Worm (Caenorhabditis elegans): ENCODE results near the gene C03E10.1.
A peak's percentile ranks its signal among the peaks of the same experiment; 100 is the strongest.

C03E10.1 gene

DNA sequence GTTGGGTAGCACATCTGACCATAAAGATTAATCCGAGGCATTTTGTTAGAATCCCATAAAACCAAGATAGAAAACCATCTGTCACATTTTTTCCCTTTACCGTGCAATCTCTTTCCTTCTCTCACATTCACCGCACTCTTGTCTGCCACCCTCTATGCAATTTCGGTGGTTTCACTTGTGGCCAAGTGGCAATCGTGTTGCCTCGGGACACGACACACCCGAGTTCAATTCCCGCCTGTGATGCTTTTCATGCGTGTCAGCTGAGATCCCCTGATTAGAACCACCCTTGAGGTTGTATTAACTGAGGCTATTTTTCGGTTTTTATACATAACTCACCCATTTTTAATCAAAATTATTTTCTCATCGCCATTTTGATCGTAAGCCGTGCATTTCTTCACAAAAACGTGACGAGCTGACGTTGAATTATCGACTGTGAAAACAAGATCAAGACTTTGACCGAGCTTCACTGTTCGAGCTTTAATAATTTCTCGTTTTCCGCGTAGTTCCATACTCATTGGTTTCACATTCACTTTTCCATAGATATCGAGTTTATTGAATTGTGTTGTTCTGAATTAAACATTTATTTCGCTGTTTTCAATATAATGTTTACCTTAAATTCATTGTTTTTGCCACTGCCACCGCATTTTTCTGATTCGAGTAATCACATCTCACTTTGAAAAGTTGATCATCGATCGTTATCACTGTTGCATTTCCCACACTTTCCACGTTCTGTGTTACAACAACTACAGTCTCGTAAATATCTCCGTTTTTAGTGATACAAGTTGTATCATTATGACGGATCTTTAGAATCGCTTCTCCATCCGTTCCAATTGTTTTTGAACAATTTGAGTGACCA lies 23.3 kb downstream of the C03E10.1 start (continued):
- TF ChIP-seq hsf-1 (GFP tag; IDR thresholded peaks at IDR 0.05) = peak; percentile 78
- peak; percentile 88 for TF ChIP-seq attf-6 (GFP tag; IDR thresholded peaks at IDR 0.05)
- TF ChIP-seq akir-1 (GFP tag; optimal IDR thresholded peaks at IDR 0.05) = peak; percentile 86
- TF ChIP-seq F52B5.7 (tag; optimal IDR thresholded peaks at IDR 0.05) = peak; percentile 100
- peak; percentile 99 for TF ChIP-seq F57A8.1 (GFP tag; optimal IDR thresholded peaks at IDR 0.05)
- TF ChIP-seq let-607 (tag; optimal IDR thresholded peaks at IDR 0.05) = peak; percentile 88 to 90
- TF ChIP-seq ets-4 (GFP tag; optimal IDR thresholded peaks at IDR 0.05) = peak; percentile 99
- TF ChIP-seq C17E4.6 (GFP tag; IDR thresholded peaks at IDR 0.05) = peak; percentile 94
- peak; percentile 53 for TF ChIP-seq efl-1 (GFP tag; optimal IDR thresholded peaks at IDR 0.05)
- peak; percentile 98 for TF ChIP-seq athp-1 (tag; optimal IDR thresholded peaks at IDR 0.05)
- TF ChIP-seq ama-1 (optimal IDR thresholded peaks at IDR 0.05) = no peak
- TF ChIP-seq ama-1 (GFP tag; optimal IDR thresholded peaks at IDR 0.05) = peak; percentile 95 to 96
- TF ChIP-seq lag-1 (GFP tag; IDR thresholded peaks at IDR 0.05) = 0 out of 2 replicates have a peak, but pooled peaks have one; percentile 71
- peak; percentile 98 for TF ChIP-seq mxl-1 (tag; optimal IDR thresholded peaks at IDR 0.05)
- TF ChIP-seq Y53F4B.3 (GFP tag; IDR thresholded peaks at IDR 0.05) = peak; percentile 84
- TF ChIP-seq hrde-1 (tag; optimal IDR thresholded peaks at IDR 0.05; ENCODE audit: borderline replicate concordance) = peak; percentile 94
- TF ChIP-seq bed-1 (GFP tag; IDR thresholded peaks at IDR 0.05) = peak; percentile 98
- TF ChIP-seq nhr-27 (tag; optimal IDR thresholded peaks at IDR 0.05) = peak; percentile 99
- peak; percentile 92 for TF ChIP-seq B0035.1 (tag; optimal IDR thresholded peaks at IDR 0.05)
- TF ChIP-seq F55B11.4 (tag; optimal IDR thresholded peaks at IDR 0.05; ENCODE audit: borderline replicate concordance, insufficient read depth) = peak; percentile 25
- TF ChIP-seq cebp-2 (GFP tag; IDR thresholded peaks at IDR 0.05) = peak; percentile 99
- TF ChIP-seq ceh-79 (tag; optimal IDR thresholded peaks at IDR 0.05) = peak; percentile 99
- TF ChIP-seq tlf-1 (GFP tag; optimal IDR thresholded peaks at IDR 0.05) = peak; percentile 93
- peak; percentile 95 for TF ChIP-seq ekl-4 (GFP tag; IDR thresholded peaks at IDR 0.05)
- TF ChIP-seq C06A6.2 (GFP tag; conservative IDR thresholded peaks at IDR 0.05) = peak; percentile 82
- peak; percentile 98 for TF ChIP-seq dox-1 (GFP tag; IDR thresholded peaks at IDR 0.05)
- peak; percentile 96 for TF ChIP-seq Y53G8AR.9 (GFP tag; conservative IDR thresholded peaks at IDR 0.05)
- peak; percentile 93 for TF ChIP-seq F49E8.2 (tag; optimal IDR thresholded peaks at IDR 0.05; ENCODE audit: insufficient read depth)
- peak; percentile 99 for TF ChIP-seq egl-44 (GFP tag; IDR thresholded peaks at IDR 0.05)
- peak; percentile 94 for TF ChIP-seq sea-2 (GFP tag; IDR thresholded peaks at IDR 0.05)
- peak; percentile 80 for TF ChIP-seq attf-3 (GFP tag; conservative IDR thresholded peaks at IDR 0.05)
- peak; percentile 90 for TF ChIP-seq hlh-12 (tag; optimal IDR thresholded peaks at IDR 0.05)
- peak; percentile 97 for TF ChIP-seq nhr-90 (tag; optimal IDR thresholded peaks at IDR 0.05)
- TF ChIP-seq repo-1 (tag; optimal IDR thresholded peaks at IDR 0.05) = peak; percentile 97
- TF ChIP-seq rcor-1 (GFP tag; IDR thresholded peaks at IDR 0.05) = peak; percentile 95
- TF ChIP-seq nhr-179 (tag; optimal IDR thresholded peaks at IDR 0.05) = peak; percentile 83
- TF ChIP-seq F22D6.2 (tag; optimal IDR thresholded peaks at IDR 0.05) = peak; percentile 71
- TF ChIP-seq ceh-40 (GFP tag; IDR thresholded peaks at IDR 0.05) = peak; percentile 96
- peak; percentile 99 for TF ChIP-seq chd-7 (tag; optimal IDR thresholded peaks at IDR 0.05)
- peak; percentile 98; the same call in 1 of the 2 replicates for TF ChIP-seq F37B4.10 (GFP tag; IDR thresholded peaks at IDR 0.05)
- TF ChIP-seq Y79H2A.3 (GFP tag; conservative IDR thresholded peaks at IDR 0.05) = peak; percentile 93
- TF ChIP-seq B0261.1 (tag; optimal IDR thresholded peaks at IDR 0.05) = peak; percentile 100
- TF ChIP-seq Y56A3A.18 (GFP tag; IDR thresholded peaks at IDR 0.05) = peak; percentile 99
- peak; percentile 99 for TF ChIP-seq ceh-27 (GFP tag; optimal IDR thresholded peaks at IDR 0.05)
- peak; percentile 99 for TF ChIP-seq fkh-3 (tag; optimal IDR thresholded peaks at IDR 0.05)
- TF ChIP-seq snpc-4 (GFP tag; optimal IDR thresholded peaks at IDR 0.05) = peak; percentile 87
- TF ChIP-seq snpc-4 (tag; optimal IDR thresholded peaks at IDR 0.05) = peak; percentile 68 to 91 (median 88)
